Worm (Caenorhabditis elegans): ENCODE data around the gene acr-9.
A peak's percentile ranks its signal among the peaks of the same experiment; 100 is the strongest.

ce11 chrX:13655769-13656168 lies 9.1 kb upstream of the acr-9 start:
- TF ChIP-seq ceh-79 (tag; optimal IDR thresholded peaks at IDR 0.05) (no peak), F49E8.2 (tag; optimal IDR thresholded peaks at IDR 0.05; ENCODE audit: insufficient read depth) (peak; percentile 9), B0019.2 (GFP tag; conservative IDR thresholded peaks at IDR 0.05) (no peak), hlh-12 (tag; optimal IDR thresholded peaks at IDR 0.05) (peak; percentile 18), F22D6.2 (tag; optimal IDR thresholded peaks at IDR 0.05) (no peak), B0261.1 (tag; optimal IDR thresholded peaks at IDR 0.05) (peak; percentile 78)
